Fruit fly (Drosophila melanogaster) Kc167 (cell line): ENCODE results near the gene p24-1.

Source experiments
- Myc ChIP-seq: fragments of >200 bp; optimal IDR thresholded peaks from 2 replicates; lab custom pipeline; 2017; ENCODE audit warnings: missing external identifiers
- Sin3A ChIP-seq: fragments of >200 bp; optimal IDR thresholded peaks from 2 replicates; lab custom pipeline; 2018; ENCODE audit warnings: missing external identifiers
- h ChIP-seq: fragments of >200 bp; optimal IDR thresholded peaks from 3 replicates; lab custom pipeline; 2018; ENCODE audit warnings: missing external identifiers
- insv ChIP-seq: fragments of >200 bp; optimal IDR thresholded peaks from 3 replicates; lab custom pipeline; 2018; ENCODE audit warnings: missing external identifiers
- psq ChIP-seq: fragments of >200 bp; optimal IDR thresholded peaks from 2 replicates; lab custom pipeline; 2017; ENCODE audit warnings: missing external identifiers
- ttk ChIP-seq: sonication (Bioruptor generic); optimal IDR thresholded peaks from 2 replicates; lab custom pipeline; 2017; ENCODE audit warnings: missing external identifiers

Gene p24-1

dm6 chrX:11818767-11819089, 33.6 kb downstream of the p24-1 start:
- no peak for TF ChIP-seq insv (lab: Kevin White, UChicago)
- TF ChIP-seq Myc, result no peak
- no peak for TF ChIP-seq psq (lab: Kevin White, UChicago)
- TF ChIP-seq ttk (lab: Kevin White, UChicago), result no peak
- TF ChIP-seq h, result no peak
- TF ChIP-seq Sin3A (lab: Kevin White, UChicago), result no peak

- TF ChIP-seq Sin3A (lab: Kevin White, UChicago), result no peak
- no peak for TF ChIP-seq Myc
- TF ChIP-seq ttk (lab: Kevin White, UChicago), result no peak
- no peak for TF ChIP-seq psq (lab: Kevin White, UChicago)
- no peak for TF ChIP-seq insv (lab: Kevin White, UChicago)
- TF ChIP-seq h, result no peak
Observed at dm6 chrX:11818047-11818766, 34.1 kb downstream of the p24-1 start.

dm6 chrX:11817183-11817972, 35.0 kb downstream of the p24-1 start:
- TF ChIP-seq Sin3A (lab: Kevin White, UChicago), result no peak
- peak; percentile 29 for TF ChIP-seq psq (lab: Kevin White, UChicago)

dm6 chrX:11816434-11816948, 35.8 kb downstream of the p24-1 start, which contains the start of the genes CG1578 and rudhira:
Gene CG1578, minus strand, starts transcription at chrX:11816551.
Gene rudhira, plus strand, starts transcription at chrX:11816898.
- TF ChIP-seq psq (lab: Kevin White, UChicago), result no peak

- TF ChIP-seq psq (lab: Kevin White, UChicago) (no peak), insv (lab: Kevin White, UChicago) (no peak), Sin3A (lab: Kevin White, UChicago) (no peak), h (no peak), Myc (no peak), ttk (lab: Kevin White, UChicago) (no peak)
Observed at dm6 chrX:11815356-11816270, 36.7 kb downstream of the p24-1 start.

dm6 chrX:11813721-11814161, 38.6 kb downstream of the p24-1 start:
- TF ChIP-seq insv (lab: Kevin White, UChicago) (no peak), h (no peak), ttk (lab: Kevin White, UChicago) (no peak), Myc (no peak), Sin3A (lab: Kevin White, UChicago) (no peak), psq (lab: Kevin White, UChicago) (no peak)

- no peak for TF ChIP-seq Myc
- no peak for TF ChIP-seq psq (lab: Kevin White, UChicago)
- TF ChIP-seq Sin3A (lab: Kevin White, UChicago), result no peak
- no peak for TF ChIP-seq insv (lab: Kevin White, UChicago)
Observed at dm6 chrX:11812828-11813227, 39.5 kb downstream of the p24-1 start.

dm6 chrX:11806867-11807747, 45.2 kb downstream of the p24-1 start, which contains the start of gene Hsc70-3:
Gene Hsc70-3, minus strand, starts transcription at chrX:11807117.
- TF ChIP-seq insv (lab: Kevin White, UChicago), result no peak
- peak; percentile 95 for TF ChIP-seq psq (lab: Kevin White, UChicago)
- no peak for TF ChIP-seq Sin3A (lab: Kevin White, UChicago)

dm6 chrX:11806196-11806595, 46.1 kb downstream of the p24-1 start:
- TF ChIP-seq ttk (lab: Kevin White, UChicago), result no peak
- TF ChIP-seq Sin3A (lab: Kevin White, UChicago), result no peak
- no peak for TF ChIP-seq psq (lab: Kevin White, UChicago)
- no peak for TF ChIP-seq h
- no peak for TF ChIP-seq insv (lab: Kevin White, UChicago)
- no peak for TF ChIP-seq Myc

dm6 chrX:11805066-11805766, 47.1 kb downstream of the p24-1 start:
- no peak for TF ChIP-seq ttk (lab: Kevin White, UChicago)
- no peak for TF ChIP-seq Sin3A (lab: Kevin White, UChicago)
- TF ChIP-seq insv (lab: Kevin White, UChicago), result no peak
- no peak for TF ChIP-seq h
- no peak for TF ChIP-seq Myc
